Fruit fly (Drosophila melanogaster): ENCODE results near the gene Marf.
A peak's percentile ranks its signal among the peaks of the same experiment; 100 is the strongest.

Marf gene

dm6 chrX:6351917-6352768, 13.6 kb upstream of the Marf start (continued):
- TF ChIP-seq pum (GFP tag; optimal IDR thresholded peaks at IDR 0.05), result no peak
- TF ChIP-seq C15 (GFP tag; IDR thresholded peaks at IDR 0.05), result 0 out of 3 replicates have a peak, but pooled peaks have one; percentile 26
- no peak for TF ChIP-seq trh (GFP tag; optimal IDR thresholded peaks at IDR 0.05)
- TF ChIP-seq CTCF (GFP tag; optimal IDR thresholded peaks at IDR 0.05), result peak; percentile 55
- TF ChIP-seq CrebB (tag; optimal IDR thresholded peaks at IDR 0.05), result peak; percentile 1
- peak; percentile 33 for TF ChIP-seq CG7987 (GFP tag; optimal IDR thresholded peaks at IDR 0.05)
- no peak for TF ChIP-seq CG14965 (GFP tag; optimal IDR thresholded peaks at IDR 0.05; ENCODE audit: borderline replicate concordance)
- peak; percentile 17 for TF ChIP-seq CG15601 (tag; optimal IDR thresholded peaks at IDR 0.05)
- no peak for TF ChIP-seq seq (GFP tag; IDR thresholded peaks at IDR 0.05)
- TF ChIP-seq zf30C (GFP tag; optimal IDR thresholded peaks at IDR 0.05), result peak; percentile 93
- TF ChIP-seq CG8290 (GFP tag; optimal IDR thresholded peaks at IDR 0.05), result no peak
- TF ChIP-seq CG8290 (tag; optimal IDR thresholded peaks at IDR 0.05), result peak in 1 of 2 experiments; percentile 71
- no peak for TF ChIP-seq gce (GFP tag; IDR thresholded peaks at IDR 0.05)
- TF ChIP-seq HLHmδ (GFP tag; optimal IDR thresholded peaks at IDR 0.05), result peak; percentile 88
- no peak for TF ChIP-seq HmgD (GFP tag; optimal IDR thresholded peaks at IDR 0.05)
- TF ChIP-seq CG18599 (GFP tag; optimal IDR thresholded peaks at IDR 0.05), result peak; percentile 56
- TF ChIP-seq ind (GFP tag; optimal IDR thresholded peaks at IDR 0.05), result no peak
- TF ChIP-seq Sox102F (GFP tag; optimal IDR thresholded peaks at IDR 0.05), result no peak
- no peak for TF ChIP-seq abd-A (tag; optimal IDR thresholded peaks at IDR 0.05)
- TF ChIP-seq tap (tag; optimal IDR thresholded peaks at IDR 0.05), result no peak
- TF ChIP-seq jumu (GFP tag; optimal IDR thresholded peaks at IDR 0.05), result no peak
- peak; percentile 32 for TF ChIP-seq YL-1 (GFP tag; optimal IDR thresholded peaks at IDR 0.05)
- TF ChIP-seq inv (GFP tag; IDR thresholded peaks at IDR 0.05; ENCODE audit: partially characterized antibody), result no peak
- no peak for TF ChIP-seq Xbp1 (GFP tag; optimal IDR thresholded peaks at IDR 0.05)
- TF ChIP-seq CG12769 (tag; optimal IDR thresholded peaks at IDR 0.05), result peak; percentile 34
- TF ChIP-seq CG5180 (GFP tag; optimal IDR thresholded peaks at IDR 0.05), result no peak
- TF ChIP-seq D19A (tag; optimal IDR thresholded peaks at IDR 0.05), result no peak
- no peak for TF ChIP-seq lov (optimal IDR thresholded peaks at IDR 0.05)
- TF ChIP-seq lov (GFP tag; IDR thresholded peaks at IDR 0.05), result no peak
- TF ChIP-seq dimm (GFP tag; IDR thresholded peaks at IDR 0.05), result no peak
- no peak for TF ChIP-seq ab (GFP tag; optimal IDR thresholded peaks at IDR 0.05)
- TF ChIP-seq Rx (GFP tag; IDR thresholded peaks at IDR 0.05), result no peak
- 0 out of 2 replicates have a peak, but pooled peaks have one; percentile 6 for TF ChIP-seq sim (GFP tag; IDR thresholded peaks at IDR 0.05)
- TF ChIP-seq dpn (GFP tag; optimal IDR thresholded peaks at IDR 0.05), result no peak
- peak; percentile 5 for TF ChIP-seq CG2120 (GFP tag; optimal IDR thresholded peaks at IDR 0.05)
- peak; percentile 21 for TF ChIP-seq trem (tag; optimal IDR thresholded peaks at IDR 0.05)
- no peak for TF ChIP-seq prd (optimal IDR thresholded peaks at IDR 0.05)
- no peak for TF ChIP-seq prd (GFP tag; IDR thresholded peaks at IDR 0.05)
- peak; percentile 19 for TF ChIP-seq CG11504 (tag; optimal IDR thresholded peaks at IDR 0.05)
- TF ChIP-seq caup (GFP tag; optimal IDR thresholded peaks at IDR 0.05; ENCODE audit: severe bottlenecking), result peak; percentile 46
- TF ChIP-seq CG14710 (tag; optimal IDR thresholded peaks at IDR 0.05), result peak; percentile 64
- no peak for TF ChIP-seq Atf-2 (GFP tag; optimal IDR thresholded peaks at IDR 0.05)
- TF ChIP-seq CG13287 (GFP tag; IDR thresholded peaks at IDR 0.05; ENCODE audit: partially characterized antibody), result peak; percentile 27; the same call in 1 of the 2 replicates
- 0 out of 3 replicates have a peak, but pooled peaks have one; percentile 18 for TF ChIP-seq CG17361 (GFP tag; IDR thresholded peaks at IDR 0.05)
- no peak for TF ChIP-seq slp2 (GFP tag; optimal IDR thresholded peaks at IDR 0.05)
- TF ChIP-seq dmrt11E (tag; optimal IDR thresholded peaks at IDR 0.05), result no peak
- no peak for TF ChIP-seq CG14860 (GFP tag; IDR thresholded peaks at IDR 0.05; ENCODE audit: partially characterized antibody)
- peak; percentile 84 for TF ChIP-seq sr (GFP tag; IDR thresholded peaks at IDR 0.05)
- peak; percentile 51 for TF ChIP-seq HHEX (GFP tag; optimal IDR thresholded peaks at IDR 0.05)
- TF ChIP-seq Vsx1 (GFP tag; optimal IDR thresholded peaks at IDR 0.05), result no peak

All from whole organism, embryonic.